Worm (Caenorhabditis elegans) whole organism, midembryonic: ENCODE measurements around the gene F35E8.2.

Experiments used
- T22C8.4 ChIP-seq: fragments of 200-800 bp; sonication (Bioruptor generic); IDR thresholded peaks from 2 replicates; pipeline ENCODE4 v1.3.6; 2022; ENCODE audit warnings: missing genetic modification characterization, missing compliant biosample characterization
- cog-1 ChIP-seq: sonication (generic microtip); optimal IDR thresholded peaks from 2 replicates; lab custom pipeline; 2016; ENCODE audit warnings: missing genetic modification characterization, missing compliant biosample characterization
- klf-2 ChIP-seq: fragments of 200-800 bp; sonication (Bioruptor generic); conservative IDR thresholded peaks from 2 replicates; pipeline ENCODE4 v1.3.6; 2022; ENCODE audit warnings: missing genetic modification reagents, missing genetic modification characterization, missing compliant biosample characterization

DNA sequence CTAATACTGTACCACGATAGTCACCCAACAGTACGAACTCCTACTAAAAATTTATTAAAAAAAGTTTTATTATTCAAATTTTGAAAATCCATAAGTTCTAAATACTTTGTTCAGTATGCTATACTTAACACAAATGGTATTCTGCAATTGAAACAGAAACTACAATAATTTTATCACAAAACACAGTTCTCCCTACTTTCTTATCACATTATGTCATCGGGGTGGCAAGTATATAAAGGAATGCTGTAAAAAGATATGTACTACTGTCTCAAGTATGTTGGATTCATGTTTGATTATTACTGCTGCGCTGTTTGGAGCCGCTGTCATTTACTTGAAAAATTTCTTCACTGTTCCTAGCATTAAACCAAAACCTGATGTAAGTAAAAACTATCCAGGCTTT is 15.6 kb downstream of the F35E8.2 start, which contains the start of gene cdr-1:
- no peak for TF ChIP-seq T22C8.4
- TF ChIP-seq klf-2 (GFP tag; lab: Robert Waterston, UW) = no peak
- no peak for TF ChIP-seq cog-1 (tag; lab: Kevin White, UChicago)
